Fruit fly (Drosophila melanogaster): Measurements from ENCODE around the gene Bin1.

Gene Bin1

DNA sequence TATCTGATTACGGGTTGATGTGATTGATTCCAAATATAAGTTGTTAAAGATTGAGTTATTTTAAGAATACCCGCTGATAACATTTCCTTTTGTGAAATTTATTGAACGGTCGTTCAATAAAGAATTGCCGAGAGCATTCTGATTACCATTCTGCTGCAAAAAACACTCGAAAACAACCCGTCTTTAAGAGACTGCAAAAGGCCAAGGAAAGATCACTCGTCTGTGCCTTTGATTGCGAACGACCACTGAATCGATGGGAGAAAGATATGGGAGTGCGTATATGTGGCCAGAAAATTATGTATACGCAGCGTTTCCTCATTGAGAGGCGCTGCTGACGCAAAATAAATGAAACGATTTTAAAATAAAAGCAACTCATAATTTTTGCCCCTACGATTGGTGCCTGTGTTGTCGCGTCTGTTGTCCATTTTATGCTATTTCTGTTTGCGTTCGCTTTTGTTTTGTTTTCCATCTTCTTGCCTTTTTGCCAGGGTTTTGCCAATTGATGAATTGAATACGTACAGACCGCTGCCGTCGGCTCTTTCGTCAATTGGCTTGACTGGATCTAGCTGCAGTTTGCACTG lies 909 bp upstream of the Bin1 start:
- TF ChIP-seq fkh (GFP tag; optimal IDR thresholded peaks at IDR 0.05): no peak
- no peak for TF ChIP-seq CG6792 (GFP tag; optimal IDR thresholded peaks at IDR 0.05)
- peak; percentile 95 for TF ChIP-seq svp (GFP tag)

DNA sequence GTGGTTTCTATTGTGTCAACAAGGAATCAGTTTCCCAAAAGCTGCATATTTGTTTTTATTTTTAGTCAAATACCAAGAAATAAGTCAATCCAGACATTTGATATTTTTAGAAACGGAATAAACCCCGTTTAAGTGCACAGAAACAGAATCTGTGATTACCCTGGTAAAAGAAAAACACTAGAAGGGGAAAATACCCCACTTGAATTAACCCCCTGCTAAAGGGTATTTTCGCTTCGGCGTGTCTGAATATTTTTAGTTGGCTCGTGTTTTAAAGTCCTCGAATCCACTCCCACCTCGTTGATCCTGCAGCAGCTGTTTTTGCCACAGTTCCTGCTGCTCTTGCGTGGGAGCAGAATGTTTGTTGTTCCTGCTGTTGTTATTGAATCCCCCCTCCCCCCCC lies 1.6 kb downstream of the Bin1 start:
- no peak for TF ChIP-seq CG9139 (GFP tag; optimal IDR thresholded peaks at IDR 0.05)
- no peak for TF ChIP-seq dsx (GFP tag; optimal IDR thresholded peaks at IDR 0.05; ENCODE audit: poor library complexity, severe bottlenecking)
- TF ChIP-seq CG8632 (GFP tag; optimal IDR thresholded peaks at IDR 0.05): no peak
- no peak for TF ChIP-seq CG3032 (tag; optimal IDR thresholded peaks at IDR 0.05)
- TF ChIP-seq Sox15 (GFP tag; optimal IDR thresholded peaks at IDR 0.05): no peak
- TF ChIP-seq pdm3 (GFP tag; optimal IDR thresholded peaks at IDR 0.05): no peak
- TF ChIP-seq Sox102F (GFP tag; optimal IDR thresholded peaks at IDR 0.05): no peak
- TF ChIP-seq svp (GFP tag): no peak
- TF ChIP-seq CG8319 (GFP tag; optimal IDR thresholded peaks at IDR 0.05): no peak
- no peak for TF ChIP-seq acj6 (GFP tag; optimal IDR thresholded peaks at IDR 0.05)
- TF ChIP-seq CG6854 (GFP tag; optimal IDR thresholded peaks at IDR 0.05): no peak
- no peak for TF ChIP-seq net (GFP tag; optimal IDR thresholded peaks at IDR 0.05)

dm6 chr3R:16186791-16187681 lies 2.3 kb downstream of the Bin1 start, which contains the start of gene sra:
Gene sra (plus strand): TSS chr3R:16186999.
- TF ChIP-seq CG31627 (GFP tag; optimal IDR thresholded peaks at IDR 0.05) (no peak), CG8632 (GFP tag; optimal IDR thresholded peaks at IDR 0.05) (no peak), Gug (GFP tag; IDR thresholded peaks at IDR 0.05) (no peak), fd59A (GFP tag; optimal IDR thresholded peaks at IDR 0.05) (no peak), dac (GFP tag; optimal IDR thresholded peaks at IDR 0.05) (no peak), spab (GFP tag; optimal IDR thresholded peaks at IDR 0.05) (no peak), CG15336 (GFP tag; IDR thresholded peaks at IDR 0.05) (no peak), Blimp-1 (GFP tag; optimal IDR thresholded peaks at IDR 0.05) (no peak), CG11294 (GFP tag; IDR thresholded peaks at IDR 0.05) (no peak), CG16779 (tag; optimal IDR thresholded peaks at IDR 0.05) (no peak), esn (GFP tag; optimal IDR thresholded peaks at IDR 0.05) (peak; percentile 45), Eip78C (GFP tag) (no peak), Lpt (GFP tag; optimal IDR thresholded peaks at IDR 0.05) (no peak), CG8119 (GFP tag; IDR thresholded peaks at IDR 0.05) (no peak), vri (GFP tag; optimal IDR thresholded peaks at IDR 0.05) (peak; percentile 57), acj6 (GFP tag; optimal IDR thresholded peaks at IDR 0.05) (no peak), Hr38 (GFP tag; optimal IDR thresholded peaks at IDR 0.05) (no peak), lz (GFP tag; optimal IDR thresholded peaks at IDR 0.05) (no peak), pdm3 (GFP tag; optimal IDR thresholded peaks at IDR 0.05) (no peak), fkh (GFP tag; optimal IDR thresholded peaks at IDR 0.05) (no peak), CG1621 (tag; optimal IDR thresholded peaks at IDR 0.05) (peak; percentile 88), Sox14 (GFP tag; optimal IDR thresholded peaks at IDR 0.05) (peak; percentile 18), Ets96B (tag; optimal IDR thresholded peaks at IDR 0.05) (no peak), CG4318 (GFP tag; optimal IDR thresholded peaks at IDR 0.05) (no peak), CG9139 (GFP tag; optimal IDR thresholded peaks at IDR 0.05) (no peak), CG11762 (GFP tag; optimal IDR thresholded peaks at IDR 0.05; ENCODE audit: insufficient read depth) (no peak), cyc (GFP tag; optimal IDR thresholded peaks at IDR 0.05) (peak; percentile 11), eg (GFP tag; IDR thresholded peaks at IDR 0.05) (no peak), Met (GFP tag; optimal IDR thresholded peaks at IDR 0.05) (no peak), CG6792 (GFP tag; optimal IDR thresholded peaks at IDR 0.05) (no peak), CG10669 (GFP tag; optimal IDR thresholded peaks at IDR 0.05) (no peak), fd85E (GFP tag; optimal IDR thresholded peaks at IDR 0.05) (no peak), CG3032 (tag; optimal IDR thresholded peaks at IDR 0.05) (no peak), Eip75B (GFP tag; optimal IDR thresholded peaks at IDR 0.05) (peak; percentile 10), ss (GFP tag; optimal IDR thresholded peaks at IDR 0.05) (peak in 1 of 2 experiments; percentile 10), CG3919 (GFP tag; optimal IDR thresholded peaks at IDR 0.05) (no peak), CG7368 (GFP tag; optimal IDR thresholded peaks at IDR 0.05) (no peak), Ets21C (GFP tag; optimal IDR thresholded peaks at IDR 0.05) (no peak), dsx (GFP tag; optimal IDR thresholded peaks at IDR 0.05; ENCODE audit: poor library complexity, severe bottlenecking) (peak; percentile 32), CG6854 (GFP tag; optimal IDR thresholded peaks at IDR 0.05) (peak; percentile 27)

Measured in whole organism, prepupa.